Worm (Caenorhabditis elegans): Measurements from ENCODE around the gene cdk-11.1.

Gene cdk-11.1

DNA sequence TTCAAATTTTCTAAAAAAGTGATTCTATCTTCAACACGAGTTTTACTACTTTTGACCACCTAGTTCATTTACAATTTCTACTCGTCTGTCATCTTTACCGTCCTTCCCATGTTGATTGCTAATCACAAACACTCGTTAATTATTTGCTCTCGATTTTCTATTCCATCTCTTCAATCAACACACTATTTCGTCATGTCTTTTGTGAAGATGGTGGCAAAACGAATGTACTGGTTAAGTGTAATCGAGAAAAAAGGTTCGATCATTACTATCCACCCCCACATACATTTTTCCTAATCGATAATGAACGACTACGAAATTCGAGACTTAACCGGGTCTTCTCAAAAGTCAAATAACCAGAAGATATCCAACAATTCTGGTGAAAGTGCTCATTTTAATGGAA, 25.6 kb downstream of the cdk-11.1 start, which contains the start of gene cpna-2:
cpna-2 (plus strand) TSS at position 301 of the 400 bp plus-strand sequence.
- TF ChIP-seq elt-1 (tag; optimal IDR thresholded peaks at IDR 0.05) (no peak), nhr-43 (tag; optimal IDR thresholded peaks at IDR 0.05; ENCODE audit: poor library complexity, severe bottlenecking) (no peak), nhr-67 (tag; optimal IDR thresholded peaks at IDR 0.05) (no peak)

DNA sequence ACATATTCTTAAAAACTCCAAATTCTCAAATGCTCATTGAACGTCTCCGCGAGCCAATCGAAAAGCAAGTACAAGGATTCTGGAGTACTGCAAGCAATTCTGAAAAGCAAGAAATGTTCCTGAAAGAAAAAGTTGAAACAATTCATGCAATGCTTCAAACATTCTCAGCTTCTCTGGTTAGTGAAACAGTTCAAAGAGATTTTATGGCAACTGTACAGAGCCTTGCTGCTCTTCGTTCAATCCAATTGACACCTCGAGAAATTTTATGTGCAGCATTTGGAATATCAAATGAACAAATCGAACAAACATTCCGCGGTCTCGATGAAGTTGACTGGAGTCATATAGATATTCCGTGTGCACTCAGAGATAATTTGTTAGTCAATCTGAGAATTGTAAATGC, 37.7 kb downstream of the cdk-11.1 start:
- TF ChIP-seq eor-1 (tag; optimal IDR thresholded peaks at IDR 0.05) = no peak
- TF ChIP-seq ZK546.5 (tag; optimal IDR thresholded peaks at IDR 0.05) = no peak
- TF ChIP-seq ceh-16 (tag; optimal IDR thresholded peaks at IDR 0.05) = no peak
- TF ChIP-seq nhr-77 (tag; optimal IDR thresholded peaks at IDR 0.05) = no peak
- no peak for TF ChIP-seq fkh-10 (GFP tag; optimal IDR thresholded peaks at IDR 0.05)
- TF ChIP-seq egl-5 (tag; optimal IDR thresholded peaks at IDR 0.05) = no peak
- no peak for TF ChIP-seq skn-1 (tag; optimal IDR thresholded peaks at IDR 0.05)
- no peak for TF ChIP-seq ama-1 (optimal IDR thresholded peaks at IDR 0.05)
- TF ChIP-seq jun-1 (tag; optimal IDR thresholded peaks at IDR 0.05) = no peak
- TF ChIP-seq elt-1 (tag; optimal IDR thresholded peaks at IDR 0.05) = no peak
- no peak for TF ChIP-seq lsy-12 (tag; optimal IDR thresholded peaks at IDR 0.05)
- no peak for TF ChIP-seq egl-27 (tag; optimal IDR thresholded peaks at IDR 0.05)
- TF ChIP-seq nhr-28 (tag; optimal IDR thresholded peaks at IDR 0.05) = no peak
- no peak for TF ChIP-seq fos-1 (tag; optimal IDR thresholded peaks at IDR 0.05)
- no peak for TF ChIP-seq daf-12 (tag; optimal IDR thresholded peaks at IDR 0.05)
- no peak for TF ChIP-seq ztf-4 (tag; optimal IDR thresholded peaks at IDR 0.05)

All from whole organism, L3 larva.